Worm (Caenorhabditis elegans) whole organism, L4 larva: ENCODE results near the gene ubq-2.

Experiments
- R02D3.7 ChIP-seq: fragments of 150-350 bp; sonication (generic microtip); optimal IDR thresholded peaks from 3 replicates; lab custom pipeline; 2014; ENCODE audit warnings: missing biosample characterization, missing genetic modification characterization
- ZK337.2 ChIP-seq: fragments of 200-800 bp; sonication (Bioruptor generic); IDR thresholded peaks from 2 replicates; pipeline ENCODE4 v1.3.6; 2022; ENCODE audit warnings: missing genetic modification reagents, missing genetic modification characterization, missing compliant biosample characterization
- aly-2 ChIP-seq: sonication (generic microtip); optimal IDR thresholded peaks from 2 replicates; lab custom pipeline; 2018; ENCODE audit warnings: missing biosample characterization, missing genetic modification characterization
- duxl-1 ChIP-seq: sonication (generic microtip); optimal IDR thresholded peaks from 2 replicates; lab custom pipeline; 2016; ENCODE audit warnings: mild to moderate bottlenecking, missing genetic modification characterization, moderate library complexity, missing compliant biosample characterization; ENCODE audit not compliant: poor library complexity
- dve-1 ChIP-seq: sonication (generic microtip); optimal IDR thresholded peaks from 2 replicates; lab custom pipeline; 2017; ENCODE audit warnings: antibody characterized with exemption, mild to moderate bottlenecking, missing genetic modification characterization, missing compliant biosample characterization; ENCODE audit not compliant: insufficient read depth
- fkh-10 ChIP-seq: fragments of 150-350 bp; optimal IDR thresholded peaks from 2 replicates; lab custom pipeline; 2014; ENCODE audit warnings: missing biosample characterization, missing genetic modification reagents, missing genetic modification characterization
- hlh-30 ChIP-seq: sonication (generic microtip); optimal IDR thresholded peaks from 2 replicates; lab custom pipeline; 2017; ENCODE audit warnings: antibody characterized with exemption, mild to moderate bottlenecking, missing genetic modification characterization, missing compliant biosample characterization; ENCODE audit not compliant: insufficient read depth
- lin-1 ChIP-seq: fragments of 200-800 bp; sonication (Bioruptor generic); IDR thresholded peaks from 2 replicates; pipeline ENCODE4 v1.3.6; 2022; ENCODE audit warnings: missing genetic modification reagents, missing genetic modification characterization, missing compliant biosample characterization
- lin-13 ChIP-seq: fragments of 150-350 bp; optimal IDR thresholded peaks from 2 replicates; lab custom pipeline; 2014; ENCODE audit warnings: missing biosample characterization, missing genetic modification reagents, missing genetic modification characterization
- mep-1 ChIP-seq: fragments of 150-350 bp; sonication (generic microtip); optimal IDR thresholded peaks from 3 replicates; lab custom pipeline; 2014; ENCODE audit warnings: missing biosample characterization, missing genetic modification characterization
- skn-1 ChIP-seq: fragments of 150-350 bp; optimal IDR thresholded peaks from 2 replicates; lab custom pipeline; 2014; ENCODE audit warnings: missing biosample characterization, missing genetic modification characterization
- unc-39 ChIP-seq: sonication (generic microtip); optimal IDR thresholded peaks from 2 replicates; lab custom pipeline; 2017; ENCODE audit warnings: missing biosample characterization, missing genetic modification characterization
- unc-62 ChIP-seq, 3 experiments: fragments of 150-350 bp in 1 of 3; sonication (generic microtip); optimal IDR thresholded peaks in 2 of 3; peaks in 1 of 3; 1 replicate in 1 of 3; 2 replicates in 2 of 3; lab custom pipeline; 2014 to 2017; ENCODE audit warnings: missing biosample characterization in 3 of 3, missing genetic modification characterization in 3 of 3, missing genetic modification reagents in 3 of 3, missing genotype in 1 of 3
- zag-1 ChIP-seq: fragments of 150-350 bp; optimal IDR thresholded peaks from 2 replicates; lab custom pipeline; 2014; ENCODE audit warnings: missing biosample characterization, missing genetic modification characterization

- no peak for TF ChIP-seq lin-1 (GFP tag; lab: Robert Waterston, UW)
- TF ChIP-seq hlh-30 (tag; lab: Kevin White, UChicago): no peak
- no peak for TF ChIP-seq unc-62 (GFP tag; optimal IDR thresholded peaks at IDR 0.05 in 1 of 2; lab: Kevin White, UChicago)
- TF ChIP-seq unc-62 (tag; optimal IDR thresholded peaks at IDR 0.05; lab: Kevin White, UChicago): no peak
- TF ChIP-seq aly-2 (tag; lab: Kevin White, UChicago): no peak
- no peak for TF ChIP-seq lin-13 (GFP tag; lab: Kevin White, UChicago)
- TF ChIP-seq ZK337.2 (GFP tag; lab: Robert Waterston, UW): no peak
- no peak for TF ChIP-seq R02D3.7 (tag; lab: Kevin White, UChicago)
- no peak for TF ChIP-seq duxl-1 (tag; lab: Kevin White, UChicago)
- no peak for TF ChIP-seq dve-1 (tag; lab: Kevin White, UChicago)
- TF ChIP-seq fkh-10 (GFP tag; lab: Kevin White, UChicago): no peak
- TF ChIP-seq skn-1 (tag; lab: Kevin White, UChicago): no peak
- no peak for TF ChIP-seq zag-1 (tag; lab: Kevin White, UChicago)
- no peak for TF ChIP-seq unc-39 (tag; lab: Kevin White, UChicago)
- TF ChIP-seq mep-1 (tag; lab: Kevin White, UChicago): no peak
Measured at ce11 chrIII:13024281-13024680, 46.0 kb upstream of the ubq-2 start, which contains the start of gene cyp-13A12.
